Worm (Caenorhabditis elegans) whole organism, L1 larva: ENCODE results near the gene paf-2.

ENCODE experiments used
- egl-27 ChIP-seq, 2 experiments: fragments of 150-350 bp in 1 of 2; sonication (generic microtip); optimal IDR thresholded peaks; 3 replicates each; lab custom pipeline; 2017 to 2018; ENCODE audit warnings: missing biosample characterization in 2 of 2, missing genetic modification characterization in 2 of 2, missing genetic modification reagents in 2 of 2
- lin-15B ChIP-seq: fragments of 150-350 bp; sonication (generic microtip); optimal IDR thresholded peaks from 3 replicates; lab custom pipeline; 2014; ENCODE audit warnings: missing biosample characterization, missing genetic modification characterization
- lsy-2 ChIP-seq, 2 experiments: fragments of 150-350 bp; optimal IDR thresholded peaks; 2 replicates each; lab custom pipeline; 2014; ENCODE audit warnings: missing biosample characterization in 2 of 2, missing genetic modification characterization in 2 of 2
- mdl-1 ChIP-seq, 2 experiments: fragments of 150-350 bp; optimal IDR thresholded peaks; 2 replicates each; lab custom pipeline; 2014 to 2017; ENCODE audit warnings: missing biosample characterization in 2 of 2, missing genetic modification characterization in 2 of 2, inconsistent platforms in 1 of 2
- nhr-237 ChIP-seq: fragments of 150-350 bp; optimal IDR thresholded peaks from 2 replicates; lab custom pipeline; 2014; ENCODE audit warnings: missing biosample characterization, missing genetic modification characterization
- nhr-76 ChIP-seq: sonication (generic microtip); optimal IDR thresholded peaks from 2 replicates; lab custom pipeline; 2017; ENCODE audit warnings: missing biosample characterization, missing genetic modification characterization
- rnt-1 ChIP-seq: sonication (generic microtip); optimal IDR thresholded peaks from 2 replicates; lab custom pipeline; 2016; ENCODE audit warnings: mild to moderate bottlenecking, missing genetic modification characterization, moderate library complexity, missing compliant biosample characterization
- snu-23 ChIP-seq: sonication (generic microtip); optimal IDR thresholded peaks from 2 replicates; lab custom pipeline; 2016; ENCODE audit warnings: missing genetic modification characterization, missing compliant biosample characterization
- unc-130 ChIP-seq: fragments of 150-350 bp; optimal IDR thresholded peaks from 2 replicates; lab custom pipeline; 2017; ENCODE audit warnings: missing biosample characterization, missing genetic modification characterization, inconsistent platforms

DNA sequence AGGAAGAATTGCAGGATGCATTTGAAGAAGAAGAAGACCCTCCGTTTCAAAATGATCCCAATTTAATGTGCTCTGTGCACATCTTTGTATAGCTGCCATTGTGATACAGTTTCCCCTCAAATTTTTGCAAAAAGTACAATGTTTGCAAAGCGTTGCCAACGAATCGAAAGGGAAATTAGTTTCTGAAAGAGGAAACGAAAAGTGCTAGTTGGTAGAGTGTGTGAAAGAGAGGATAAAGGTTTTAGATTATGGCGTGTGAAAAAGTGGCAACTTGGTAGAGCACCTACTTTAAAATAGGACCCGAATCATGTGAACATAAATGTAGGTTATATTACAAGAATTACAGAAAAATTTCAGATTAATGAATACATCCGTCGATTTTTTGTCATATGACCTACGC, 14.1 kb upstream of the paf-2 start, which contains the start of gene C52B9.8:
- no peak for TF ChIP-seq lin-15B
- no peak for TF ChIP-seq nhr-237 (tag; lab: Kevin White, UChicago)
- no peak for TF ChIP-seq unc-130 (tag; lab: Kevin White, UChicago)
- TF ChIP-seq nhr-76 (tag; lab: Kevin White, UChicago): no peak
- no peak for TF ChIP-seq rnt-1 (tag; lab: Kevin White, UChicago)
- TF ChIP-seq lsy-2 (tag; optimal IDR thresholded peaks at IDR 0.05; lab: Kevin White, UChicago): no peak
- TF ChIP-seq mdl-1 (tag; optimal IDR thresholded peaks at IDR 0.05; lab: Kevin White, UChicago): no peak
- TF ChIP-seq egl-27 (tag; optimal IDR thresholded peaks at IDR 0.05; lab: Kevin White, UChicago): no peak
- TF ChIP-seq snu-23: no peak
